Worm (Caenorhabditis elegans): ENCODE data around the gene nspd-5.

ce11 chrII:4866045-4866444 lies 5.9 kb upstream of the nspd-5 start:
- TF ChIP-seq ref-1 (GFP tag; conservative IDR thresholded peaks at IDR 0.05): no peak
- TF ChIP-seq flt-1 (GFP tag; IDR thresholded peaks at IDR 0.05): no peak
- no peak for TF ChIP-seq ztf-23 (GFP tag; IDR thresholded peaks at IDR 0.05)

Measured in whole organism, midembryonic.